Fruit fly (Drosophila melanogaster) whole organism, prepupa: ENCODE results near the gene MED6.

Experiments used
- CG16779 ChIP-seq: fragments of 200-800 bp; sonication (Bioruptor generic); optimal IDR thresholded peaks from 3 replicates; lab custom pipeline; 2017; ENCODE audit warnings: missing biosample characterization, mild to moderate bottlenecking, missing genetic modification characterization
- CG3032 ChIP-seq: fragments of 200-800 bp; optimal IDR thresholded peaks from 2 replicates; lab custom pipeline; 2019; ENCODE audit warnings: missing biosample characterization, mild to moderate bottlenecking, missing genetic modification characterization, moderate library complexity
- CG34406 ChIP-seq: fragments of 200-800 bp; sonication (Bioruptor generic); optimal IDR thresholded peaks from 3 replicates; lab custom pipeline; 2016; ENCODE audit warnings: missing biosample characterization, missing genetic modification characterization
- Hr38 ChIP-seq: sonication (Bioruptor generic); optimal IDR thresholded peaks from 2 replicates; lab custom pipeline; 2016; ENCODE audit warnings: missing biosample characterization, missing genetic modification characterization
- Hr39 ChIP-seq: fragments of 200-800 bp; sonication (Bioruptor generic); optimal IDR thresholded peaks from 2 replicates; lab custom pipeline; 2016; ENCODE audit warnings: missing biosample characterization, missing genetic modification characterization
- Lpt ChIP-seq: fragments of 200-800 bp; sonication (Bioruptor generic); optimal IDR thresholded peaks from 3 replicates; lab custom pipeline; 2016; ENCODE audit warnings: missing biosample characterization, missing genetic modification characterization
- Sox15 ChIP-seq: fragments of 200-800 bp; sonication (Bioruptor generic); optimal IDR thresholded peaks from 3 replicates; lab custom pipeline; 2016; ENCODE audit warnings: missing biosample characterization, missing genetic modification characterization
- achi ChIP-seq: fragments of 200-800 bp; sonication (Bioruptor generic); optimal IDR thresholded peaks from 3 replicates; lab custom pipeline; 2016; ENCODE audit warnings: missing biosample characterization, missing genetic modification characterization
- dac ChIP-seq: fragments of 200-800 bp; sonication (Bioruptor generic); optimal IDR thresholded peaks from 2 replicates; lab custom pipeline; 2017; ENCODE audit warnings: missing biosample characterization, mild to moderate bottlenecking, missing genetic modification characterization
- esn ChIP-seq: fragments of 200-800 bp; sonication (Bioruptor generic); optimal IDR thresholded peaks from 2 replicates; lab custom pipeline; 2016; ENCODE audit warnings: missing biosample characterization, mild to moderate bottlenecking, missing genetic modification characterization, moderate library complexity
- ss ChIP-seq, 2 experiments: fragments of 200-800 bp; sonication (Bioruptor generic); optimal IDR thresholded peaks; 2 replicates in 1 of 2; 3 replicates in 1 of 2; lab custom pipeline; 2017 to 2018; ENCODE audit warnings: mild to moderate bottlenecking in 2 of 2, missing biosample characterization in 2 of 2, missing genetic modification characterization in 2 of 2, moderate library complexity in 1 of 2
- vri ChIP-seq: fragments of 200-800 bp; sonication (Bioruptor generic); optimal IDR thresholded peaks from 3 replicates; lab custom pipeline; 2016; ENCODE audit warnings: missing biosample characterization, mild to moderate bottlenecking, missing genetic modification characterization

DNA sequence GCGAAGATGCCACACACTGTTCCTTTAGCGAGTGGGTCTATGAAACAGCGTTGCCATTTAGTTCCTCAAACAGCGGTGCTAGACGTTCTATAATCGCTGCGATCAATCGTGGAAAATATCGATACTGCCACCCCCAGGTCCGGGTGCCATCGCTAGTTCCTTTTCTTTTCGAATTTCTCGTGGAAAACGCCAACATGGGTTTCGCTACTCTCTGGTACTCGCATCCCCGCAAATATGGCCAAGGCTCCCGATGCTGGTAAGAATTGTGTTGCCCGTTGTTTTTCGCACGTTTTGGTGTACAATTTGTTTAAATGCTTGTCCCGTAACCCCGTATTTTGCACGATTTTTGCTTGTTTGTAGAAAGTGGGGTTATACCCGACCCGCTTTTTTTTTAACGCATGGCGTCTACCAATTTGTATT, 9.2 kb upstream of the MED6 start, which contains the start of gene RpS29:
- TF ChIP-seq achi (GFP tag; lab: Kevin White, UChicago) (peak; percentile 29), ss (GFP tag; optimal IDR thresholded peaks at IDR 0.05; lab: Kevin White, UChicago) (peak; percentile 38 to 71), Hr38 (GFP tag; lab: Kevin White, UChicago) (peak; percentile 4), CG3032 (tag; lab: Kevin White, UChicago) (peak; percentile 47), Hr39 (GFP tag; lab: Kevin White, UChicago) (peak; percentile 65), Lpt (no peak), CG34406 (GFP tag; lab: Kevin White, UChicago) (peak; percentile 8), esn (GFP tag; lab: Kevin White, UChicago) (peak; percentile 77), vri (peak; percentile 32), CG16779 (no peak), dac (GFP tag; lab: Kevin White, UChicago) (no peak), Sox15 (peak; percentile 33)
